Worm (Caenorhabditis elegans) whole organism, L4/young adult: ENCODE data around the gene F07H5.10.

Source experiments
- W03F9.2 ChIP-seq: fragments of 150-350 bp; optimal IDR thresholded peaks from 2 replicates; lab custom pipeline; 2014; ENCODE audit warnings: missing biosample characterization, missing genetic modification characterization
- him-1 ChIP-seq: sonication (generic microtip); optimal IDR thresholded peaks from 2 replicates; lab custom pipeline; 2016; ENCODE audit warnings: missing genotype, missing genetic modification reagents, missing genetic modification characterization, missing compliant biosample characterization

ce11 chrII:8765131-8765530 lies 43.3 kb downstream of the F07H5.10 start:
- no peak for TF ChIP-seq him-1 (tag; lab: Kevin White, UChicago)
- no peak for TF ChIP-seq W03F9.2 (tag; lab: Kevin White, UChicago)
